Fruit fly (Drosophila melanogaster): ENCODE measurements around the gene CG15209.

dm6 chrX:10876451-10876850 lies 34.4 kb downstream of the CG15209 start:
- TF ChIP-seq sage (GFP tag; optimal IDR thresholded peaks at IDR 0.05) (no peak), Abd-B (GFP tag; optimal IDR thresholded peaks at IDR 0.05) (no peak), Hr78 (GFP tag; optimal IDR thresholded peaks at IDR 0.05) (no peak)

Measured in whole organism, wandering third instar larva.